Fruit fly (Drosophila melanogaster): Measurements from ENCODE around the gene Shab.

Gene Shab

DNA sequence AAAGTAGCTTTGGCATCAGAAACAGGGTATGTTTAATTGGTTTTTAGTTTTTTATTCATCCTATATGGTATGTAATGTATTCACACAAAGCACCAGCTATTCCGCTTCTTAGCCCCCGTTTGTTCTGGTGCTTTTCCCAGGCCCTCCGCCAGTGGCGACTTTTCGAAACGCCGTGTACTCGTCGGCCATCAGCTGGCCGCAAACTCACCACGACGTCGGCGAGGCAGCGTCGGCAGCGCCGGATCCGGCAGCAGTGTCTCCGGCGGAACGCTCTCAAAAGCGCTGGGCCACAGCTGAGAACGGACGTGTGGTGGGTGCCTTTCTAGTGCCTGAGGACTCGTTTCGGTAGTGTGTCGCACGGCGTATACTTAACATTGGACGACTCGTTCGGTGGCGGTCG, at the start of gene Shab:
Gene Shab (plus strand): TSS at position 268 of the 400 bp plus-strand sequence.
- TF ChIP-seq Trl (optimal IDR thresholded peaks at IDR 0.05): no peak
- TF ChIP-seq Trl (GFP tag; optimal IDR thresholded peaks at IDR 0.05): peak; percentile 16
- peak; percentile 47; the same call in 2 of the 3 replicates for TF ChIP-seq dysf (GFP tag; IDR thresholded peaks at IDR 0.05)
- TF ChIP-seq CG17328 (GFP tag; IDR thresholded peaks at IDR 0.05): peak; percentile 38; the same call in 1 of the 2 replicates
- peak; percentile 3 for TF ChIP-seq ewg (GFP tag; optimal IDR thresholded peaks at IDR 0.05)
- TF ChIP-seq CG10321 (GFP tag; IDR thresholded peaks at IDR 0.05): no peak
- no peak for TF ChIP-seq maf-S (GFP tag; optimal IDR thresholded peaks at IDR 0.05)
- TF ChIP-seq sens-2 (GFP tag; IDR thresholded peaks at IDR 0.05): no peak
- no peak for TF ChIP-seq CG13424 (tag; optimal IDR thresholded peaks at IDR 0.05)
- TF ChIP-seq nau (GFP tag; optimal IDR thresholded peaks at IDR 0.05): peak; percentile 14
- TF ChIP-seq CG14710 (tag; optimal IDR thresholded peaks at IDR 0.05): no peak
- TF ChIP-seq lbe (GFP tag; optimal IDR thresholded peaks at IDR 0.05): no peak
- peak; percentile 77 for TF ChIP-seq Rfx (GFP tag; IDR thresholded peaks at IDR 0.05)
- no peak for TF ChIP-seq p53 (GFP tag; optimal IDR thresholded peaks at IDR 0.05)
- TF ChIP-seq zfh2 (GFP tag; optimal IDR thresholded peaks at IDR 0.05): peak; percentile 21
- no peak for TF ChIP-seq lov (optimal IDR thresholded peaks at IDR 0.05)
- TF ChIP-seq lov (GFP tag; IDR thresholded peaks at IDR 0.05): 0 out of 3 replicates have a peak, but pooled peaks have one; percentile 55
- no peak for TF ChIP-seq CG33557 (GFP tag; optimal IDR thresholded peaks at IDR 0.05)
- TF ChIP-seq Dbx (GFP tag; IDR thresholded peaks at IDR 0.05): peak; percentile 70; the same call in 2 of the 3 replicates
- no peak for TF ChIP-seq aop (GFP tag; IDR thresholded peaks at IDR 0.05)
- no peak for TF ChIP-seq CG9609 (GFP tag; optimal IDR thresholded peaks at IDR 0.05)
- peak; percentile 28; the same call in 1 of the 3 replicates for TF ChIP-seq Aef1 (GFP tag; IDR thresholded peaks at IDR 0.05)
- no peak for TF ChIP-seq Lhr (GFP tag; optimal IDR thresholded peaks at IDR 0.05)
- TF ChIP-seq Gug (GFP tag; IDR thresholded peaks at IDR 0.05): peak; percentile 62; the same call in 2 of the 4 replicates
- no peak for TF ChIP-seq Gsc (GFP tag; IDR thresholded peaks at IDR 0.05)
- TF ChIP-seq Sox102F (GFP tag; optimal IDR thresholded peaks at IDR 0.05): no peak
- no peak for TF ChIP-seq CG12744 (GFP tag; optimal IDR thresholded peaks at IDR 0.05)
- TF ChIP-seq CG4707 (GFP tag; optimal IDR thresholded peaks at IDR 0.05): no peak
- TF ChIP-seq ATbp (GFP tag; optimal IDR thresholded peaks at IDR 0.05): peak; percentile 13
- TF ChIP-seq btn (GFP tag; optimal IDR thresholded peaks at IDR 0.05): peak; percentile 6
- peak; percentile 24 for TF ChIP-seq CG15269 (tag; optimal IDR thresholded peaks at IDR 0.05)
- peak; percentile 63 for TF ChIP-seq Ada2b (GFP tag; IDR thresholded peaks at IDR 0.05)
- TF ChIP-seq CG3838 (GFP tag; optimal IDR thresholded peaks at IDR 0.05): no peak
- peak; percentile 14 to 29 for TF ChIP-seq Hr51 (GFP tag; optimal IDR thresholded peaks at IDR 0.05)
- TF ChIP-seq hth (optimal IDR thresholded peaks at IDR 0.05): no peak
- no peak for TF ChIP-seq peb (GFP tag; IDR thresholded peaks at IDR 0.05)
- no peak for TF ChIP-seq kni (GFP tag; optimal IDR thresholded peaks at IDR 0.05)
- TF ChIP-seq CG12769 (tag; optimal IDR thresholded peaks at IDR 0.05): peak; percentile 2
- TF ChIP-seq CG4820 (GFP tag; optimal IDR thresholded peaks at IDR 0.05): no peak
- no peak for TF ChIP-seq ac (GFP tag; optimal IDR thresholded peaks at IDR 0.05)
- TF ChIP-seq CG8944 (GFP tag; optimal IDR thresholded peaks at IDR 0.05): no peak
- TF ChIP-seq pan (optimal IDR thresholded peaks at IDR 0.05): no peak
- TF ChIP-seq pan (GFP tag; optimal IDR thresholded peaks at IDR 0.05 in 1 of 2, IDR thresholded peaks at IDR 0.05 in 1 of 2): peak in 1 of 2 experiments; percentile 53
- no peak for TF ChIP-seq Tbp (GFP tag; optimal IDR thresholded peaks at IDR 0.05)
- no peak for TF ChIP-seq Ets97D (GFP tag; optimal IDR thresholded peaks at IDR 0.05)
- TF ChIP-seq Stat92E (GFP tag; optimal IDR thresholded peaks at IDR 0.05): no peak
- TF ChIP-seq crp (GFP tag; optimal IDR thresholded peaks at IDR 0.05): peak in 1 of 2 experiments; percentile 59
- TF ChIP-seq shn (GFP tag; optimal IDR thresholded peaks at IDR 0.05): no peak
- TF ChIP-seq lilli (GFP tag; optimal IDR thresholded peaks at IDR 0.05): peak; percentile 4
- no peak for TF ChIP-seq CG1647 (GFP tag; optimal IDR thresholded peaks at IDR 0.05)
- peak; percentile 36 for TF ChIP-seq Meics (GFP tag; optimal IDR thresholded peaks at IDR 0.05)

Measured in whole organism, embryonic.